Fruit fly (Drosophila melanogaster): ENCODE results near the gene Prps.

Gene Prps

DNA sequence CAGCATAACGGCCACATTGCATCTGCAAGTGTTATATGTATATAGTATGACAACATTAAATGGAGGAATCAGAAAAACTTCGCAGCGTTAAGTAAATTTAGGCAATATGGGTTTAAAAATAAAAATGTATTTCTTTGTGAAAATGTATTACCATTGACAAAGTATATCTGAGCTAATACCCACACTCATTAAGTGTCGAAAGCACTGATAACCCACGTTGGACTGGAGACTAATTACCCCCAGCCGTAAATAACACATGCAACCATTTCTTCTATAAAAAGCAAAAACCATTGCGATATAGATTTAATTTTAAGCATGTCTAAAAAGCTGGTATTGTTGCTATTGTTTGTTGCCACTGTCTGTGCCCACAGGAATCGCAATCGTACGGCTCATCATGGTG lies 58.7 kb downstream of the Prps start, which contains the start of gene CG8329:
Gene CG8329, plus strand, starts transcription at position 301 of the 400 bp plus-strand sequence.
- TF ChIP-seq tai (GFP tag; optimal IDR thresholded peaks at IDR 0.05) = no peak
- no peak for TF ChIP-seq Dfd (GFP tag; optimal IDR thresholded peaks at IDR 0.05)
- no peak for TF ChIP-seq Dif (GFP tag; optimal IDR thresholded peaks at IDR 0.05; ENCODE audit: partially characterized antibody)
- no peak for TF ChIP-seq Sp1 (GFP tag; optimal IDR thresholded peaks at IDR 0.05)
- no peak for TF ChIP-seq Hr83 (GFP tag; optimal IDR thresholded peaks at IDR 0.05; ENCODE audit: poor library complexity, severe bottlenecking)
- no peak for TF ChIP-seq GATAd (GFP tag; optimal IDR thresholded peaks at IDR 0.05)
- TF ChIP-seq Rel (GFP tag; optimal IDR thresholded peaks at IDR 0.05) = no peak
- no peak for TF ChIP-seq Rel (tag; optimal IDR thresholded peaks at IDR 0.05)
- no peak for TF ChIP-seq h (GFP tag; optimal IDR thresholded peaks at IDR 0.05)
- TF ChIP-seq Mio (GFP tag; optimal IDR thresholded peaks at IDR 0.05) = no peak
- TF ChIP-seq Vsx2 (GFP tag; optimal IDR thresholded peaks at IDR 0.05; ENCODE audit: partially characterized antibody) = no peak
- TF ChIP-seq usp (GFP tag; optimal IDR thresholded peaks at IDR 0.05) = no peak
- no peak for TF ChIP-seq Jra (GFP tag; optimal IDR thresholded peaks at IDR 0.05)
- no peak for TF ChIP-seq dmrt93B (GFP tag; optimal IDR thresholded peaks at IDR 0.05)
